Fruit fly (Drosophila melanogaster): Measurements from ENCODE around the gene CG3402.

Gene CG3402

DNA sequence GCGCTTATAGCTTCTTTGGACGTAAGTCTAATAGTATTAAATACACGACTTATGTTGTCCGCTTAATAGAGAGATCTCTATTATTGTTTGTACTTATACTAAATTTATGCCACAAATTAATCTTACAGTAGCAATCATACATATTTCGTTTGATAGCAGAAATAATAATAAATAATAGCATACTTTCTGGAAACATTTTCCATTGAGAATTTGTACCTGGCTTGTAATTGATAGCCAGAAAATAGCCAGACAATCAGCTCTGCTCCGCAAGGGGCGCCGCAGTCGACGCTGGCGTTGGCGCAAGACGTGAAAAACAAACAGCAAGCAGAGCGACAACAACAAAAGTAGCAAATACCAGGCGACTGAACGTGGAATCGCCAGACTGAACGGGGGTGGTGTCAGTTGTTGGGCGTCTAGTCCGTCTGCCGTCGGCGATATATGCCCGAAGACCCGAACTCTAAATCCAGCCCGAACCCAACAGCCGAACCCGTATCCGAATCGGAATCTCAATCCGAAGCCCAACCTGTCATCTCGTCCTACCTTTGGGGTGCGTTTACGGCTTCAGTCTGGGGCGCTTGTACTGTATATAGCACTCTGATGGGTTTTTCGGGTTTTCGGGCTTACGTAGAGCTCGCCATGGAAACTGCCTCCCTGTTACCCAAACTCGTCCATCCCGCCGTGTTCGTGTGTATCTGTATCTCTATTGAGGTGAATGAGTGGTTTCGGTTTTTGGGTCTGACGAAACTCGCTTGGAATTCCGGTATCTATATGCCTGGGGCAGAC, 46.9 kb upstream of the CG3402 start (continued):
- no peak for TF ChIP-seq so (GFP tag; IDR thresholded peaks at IDR 0.05)
- TF ChIP-seq tll (GFP tag; optimal IDR thresholded peaks at IDR 0.05), result peak; percentile 46 to 47
- TF ChIP-seq chif (GFP tag; optimal IDR thresholded peaks at IDR 0.05), result peak; percentile 27 to 43
- no peak for TF ChIP-seq pan (optimal IDR thresholded peaks at IDR 0.05)
- no peak for TF ChIP-seq pan (GFP tag; optimal IDR thresholded peaks at IDR 0.05 in 1 of 2, IDR thresholded peaks at IDR 0.05 in 1 of 2)
- TF ChIP-seq gfzf (GFP tag; optimal IDR thresholded peaks at IDR 0.05), result no peak
- 0 out of 2 replicates have a peak, but pooled peaks have one; percentile 11 for TF ChIP-seq CG13287 (GFP tag; IDR thresholded peaks at IDR 0.05; ENCODE audit: partially characterized antibody)
- 0 out of 2 replicates have a peak, but pooled peaks have one; percentile 10 for TF ChIP-seq bbx (GFP tag; IDR thresholded peaks at IDR 0.05; ENCODE audit: partially characterized antibody)
- peak; percentile 46 for TF ChIP-seq Oli (tag; optimal IDR thresholded peaks at IDR 0.05)
- peak; percentile 52 for TF ChIP-seq Sox100B (GFP tag; optimal IDR thresholded peaks at IDR 0.05)
- TF ChIP-seq CG6765 (GFP tag; optimal IDR thresholded peaks at IDR 0.05), result no peak
- no peak for TF ChIP-seq CG12071 (GFP tag; optimal IDR thresholded peaks at IDR 0.05)
- no peak for TF ChIP-seq repo (GFP tag; optimal IDR thresholded peaks at IDR 0.05)
- TF ChIP-seq Hr39 (optimal IDR thresholded peaks at IDR 0.05), result no peak
- no peak for TF ChIP-seq CG10959 (GFP tag; IDR thresholded peaks at IDR 0.05)
- no peak for TF ChIP-seq CG17186 (GFP tag; optimal IDR thresholded peaks at IDR 0.05)
- no peak for TF ChIP-seq vfl (GFP tag; optimal IDR thresholded peaks at IDR 0.05)
- TF ChIP-seq fd102C (GFP tag; optimal IDR thresholded peaks at IDR 0.05), result peak; percentile 30
- no peak for TF ChIP-seq CG11398 (GFP tag; optimal IDR thresholded peaks at IDR 0.05)
- TF ChIP-seq cas (GFP tag; IDR thresholded peaks at IDR 0.05), result no peak
- TF ChIP-seq lov (optimal IDR thresholded peaks at IDR 0.05), result no peak
- 0 out of 3 replicates have a peak, but pooled peaks have one; percentile 49 for TF ChIP-seq lov (GFP tag; IDR thresholded peaks at IDR 0.05)
- TF ChIP-seq Rfx (GFP tag; IDR thresholded peaks at IDR 0.05), result no peak; the same call in none of the 2 replicates
- no peak for TF ChIP-seq Fer3 (tag; optimal IDR thresholded peaks at IDR 0.05)
- peak; percentile 59 for TF ChIP-seq Chrac-16 (GFP tag; optimal IDR thresholded peaks at IDR 0.05)
- TF ChIP-seq hbn (GFP tag; IDR thresholded peaks at IDR 0.05; ENCODE audit: partially characterized antibody), result no peak
- no peak for TF ChIP-seq fru (optimal IDR thresholded peaks at IDR 0.05)
- no peak for TF ChIP-seq onecut (GFP tag; IDR thresholded peaks at IDR 0.05)
- no peak for TF ChIP-seq Dbx (GFP tag; IDR thresholded peaks at IDR 0.05)
- TF ChIP-seq crp (GFP tag; optimal IDR thresholded peaks at IDR 0.05), result peak in 1 of 2 experiments; percentile 6
- no peak for TF ChIP-seq jigr1 (GFP tag; IDR thresholded peaks at IDR 0.05)
- TF ChIP-seq CG6683 (GFP tag; optimal IDR thresholded peaks at IDR 0.05), result no peak
- no peak for TF ChIP-seq emc (GFP tag; optimal IDR thresholded peaks at IDR 0.05)
- TF ChIP-seq CG6254 (GFP tag; optimal IDR thresholded peaks at IDR 0.05), result no peak
- TF ChIP-seq CG6791 (GFP tag; IDR thresholded peaks at IDR 0.05; ENCODE audit: partially characterized antibody), result peak; percentile 89
- peak; percentile 1 for TF ChIP-seq Bdp1 (GFP tag; optimal IDR thresholded peaks at IDR 0.05)
- TF ChIP-seq Kr (GFP tag; optimal IDR thresholded peaks at IDR 0.05), result no peak
- TF ChIP-seq Dip2 (GFP tag; IDR thresholded peaks at IDR 0.05), result no peak
- peak; percentile 50 for TF ChIP-seq CG12659 (GFP tag; optimal IDR thresholded peaks at IDR 0.05)
- TF ChIP-seq Trl (optimal IDR thresholded peaks at IDR 0.05), result no peak
- no peak for TF ChIP-seq Trl (GFP tag; optimal IDR thresholded peaks at IDR 0.05)
- TF ChIP-seq CG3838 (GFP tag; optimal IDR thresholded peaks at IDR 0.05), result no peak
- TF ChIP-seq aop (GFP tag; IDR thresholded peaks at IDR 0.05), result no peak
- no peak for TF ChIP-seq vvl (GFP tag; IDR thresholded peaks at IDR 0.05)
- TF ChIP-seq gro (GFP tag; optimal IDR thresholded peaks at IDR 0.05), result no peak
- peak; percentile 30 for TF ChIP-seq mam (GFP tag; optimal IDR thresholded peaks at IDR 0.05)
- TF ChIP-seq CG7271 (tag; optimal IDR thresholded peaks at IDR 0.05), result no peak
- peak; percentile 54 for TF ChIP-seq sug (tag; optimal IDR thresholded peaks at IDR 0.05)
- no peak for TF ChIP-seq CG12299 (tag; optimal IDR thresholded peaks at IDR 0.05)
- peak; percentile 62 for TF ChIP-seq CG2678 (tag; optimal IDR thresholded peaks at IDR 0.05)

Measured in whole organism, embryonic.